Worm (Caenorhabditis elegans): ENCODE measurements around the gene ZC190.2.

- TF ChIP-seq hmbx-1 (tag; optimal IDR thresholded peaks at IDR 0.05) (no peak), F13C5.2 (tag; optimal IDR thresholded peaks at IDR 0.05) (no peak), ama-1 (optimal IDR thresholded peaks at IDR 0.05) (no peak), flt-1 (GFP tag; IDR thresholded peaks at IDR 0.05) (no peak), scrt-1 (GFP tag; IDR thresholded peaks at IDR 0.05) (no peak), ets-7 (tag; optimal IDR thresholded peaks at IDR 0.05) (no peak), tbx-37 (GFP tag; conservative IDR thresholded peaks at IDR 0.05) (no peak), hnd-1 (tag; optimal IDR thresholded peaks at IDR 0.05) (no peak), pes-1 (GFP tag; IDR thresholded peaks at IDR 0.05) (no peak), hmg-4 (GFP tag; optimal IDR thresholded peaks at IDR 0.05) (no peak), tra-4 (tag; optimal IDR thresholded peaks at IDR 0.05) (no peak), ceh-36 (tag; optimal IDR thresholded peaks at IDR 0.05) (no peak), ceh-13 (GFP tag; optimal IDR thresholded peaks at IDR 0.05) (no peak), B0310.2 (tag; optimal IDR thresholded peaks at IDR 0.05) (no peak)
Observed at ce11 chrV:8673498-8673897, 7.7 kb upstream of the ZC190.2 start, which contains the start of gene ZC190.5.

Data from whole organism, early embryonic.